Worm (Caenorhabditis elegans) whole organism, L4 larva: ENCODE measurements around the gene B0391.14.

ENCODE experiments used
- ceh-20 ChIP-seq: fragments of 200-800 bp; sonication (Bioruptor generic); IDR thresholded peaks from 2 replicates; pipeline ENCODE4 v1.3.6; 2022; ENCODE audit warnings: missing genetic modification reagents, missing genetic modification characterization, missing compliant biosample characterization
- fkh-10 ChIP-seq: fragments of 150-350 bp; optimal IDR thresholded peaks from 2 replicates; lab custom pipeline; 2014; ENCODE audit warnings: missing biosample characterization, missing genetic modification reagents, missing genetic modification characterization
- nhr-76 ChIP-seq: fragments of 150-350 bp; optimal IDR thresholded peaks from 2 replicates; lab custom pipeline; 2014; ENCODE audit warnings: missing biosample characterization, missing genetic modification characterization
- snpc-4 ChIP-seq: fragments of 150-350 bp; optimal IDR thresholded peaks from 2 replicates; lab custom pipeline; 2014; ENCODE audit warnings: missing biosample characterization, missing genetic modification characterization

- TF ChIP-seq nhr-76 (tag; lab: Kevin White, UChicago), result no peak
- TF ChIP-seq fkh-10 (GFP tag; lab: Kevin White, UChicago), result no peak
- no peak for TF ChIP-seq snpc-4 (tag; lab: Kevin White, UChicago)
- no peak for TF ChIP-seq ceh-20 (GFP tag; lab: Robert Waterston, UW)
These were observed 24.4 kb downstream of the B0391.14 start, which contains the start of gene mdt-28 for ce11 chrV:15575305-15575704.
